Worm (Caenorhabditis elegans) whole organism, midembryonic: ENCODE data around the gene K02D10.8.

Experiments
- T22C8.4 ChIP-seq: fragments of 200-800 bp; sonication (Bioruptor generic); IDR thresholded peaks from 2 replicates; pipeline ENCODE4 v1.3.6; 2022; ENCODE audit warnings: missing genetic modification characterization, missing compliant biosample characterization
- cog-1 ChIP-seq: sonication (generic microtip); optimal IDR thresholded peaks from 2 replicates; lab custom pipeline; 2016; ENCODE audit warnings: missing genetic modification characterization, missing compliant biosample characterization
- flt-1 ChIP-seq: fragments of 200-800 bp; sonication (Bioruptor generic); IDR thresholded peaks from 2 replicates; pipeline ENCODE4 v1.3.6; 2022; ENCODE audit warnings: missing genetic modification characterization, missing compliant biosample characterization
- med-1 ChIP-seq: sonication (generic microtip); optimal IDR thresholded peaks from 2 replicates; lab custom pipeline; 2017; ENCODE audit warnings: missing genetic modification characterization, mild to moderate bottlenecking, missing compliant biosample characterization, antibody characterized with exemption, missing genetic modification reagents; ENCODE audit not compliant: insufficient read depth

- TF ChIP-seq T22C8.4 (GFP tag; lab: Robert Waterston, UW) (no peak), cog-1 (tag; lab: Kevin White, UChicago) (no peak), flt-1 (GFP tag; lab: Robert Waterston, UW) (no peak), med-1 (GFP tag; lab: Kevin White, UChicago) (no peak)
Observed at ce11 chrIII:8792251-8792650, 6.1 kb downstream of the K02D10.8 start, which contains the start of gene ztf-1.
